Worm (Caenorhabditis elegans) whole organism, L1 larva: ENCODE results near the gene nhr-235.
A peak's percentile ranks its signal among the peaks of the same experiment; 100 is the strongest.

Experiments
- C34B4.2 ChIP-seq: sonication (generic microtip); optimal IDR thresholded peaks from 2 replicates; lab custom pipeline; 2017; ENCODE audit warnings: mild to moderate bottlenecking, missing genetic modification characterization, missing compliant biosample characterization
- Y116A8C.19 ChIP-seq: sonication (generic microtip); optimal IDR thresholded peaks from 2 replicates; lab custom pipeline; 2016; ENCODE audit warnings: missing compliant biosample characterization, missing genetic modification characterization, borderline replicate concordance
- aha-1 ChIP-seq: fragments of 150-350 bp; optimal IDR thresholded peaks from 2 replicates; lab custom pipeline; 2014; ENCODE audit warnings: missing biosample characterization, missing genetic modification characterization
- alr-1 ChIP-seq: fragments of 200-800 bp; sonication (Bioruptor generic); optimal IDR thresholded peaks from 2 replicates; lab custom pipeline; 2018; ENCODE audit warnings: borderline replicate concordance, mild to moderate bottlenecking, missing genetic modification characterization, missing compliant biosample characterization
- ama-1 ChIP-seq: fragments of 150-350 bp; optimal IDR thresholded peaks from 2 replicates; lab custom pipeline; 2014
- ceh-63 ChIP-seq: fragments of 200-800 bp; sonication (Bioruptor generic); optimal IDR thresholded peaks from 2 replicates; lab custom pipeline; 2018; ENCODE audit warnings: mild to moderate bottlenecking, missing genetic modification characterization, missing compliant biosample characterization
- ces-1 ChIP-seq: fragments of 150-350 bp; optimal IDR thresholded peaks from 2 replicates; lab custom pipeline; 2014; ENCODE audit warnings: missing biosample characterization, missing genetic modification reagents, missing genetic modification characterization
- dpl-1 ChIP-seq, 3 experiments: fragments of 150-350 bp in 2 of 3; sonication (generic microtip) in 1 of 3; optimal IDR thresholded peaks; 2 replicates each; lab custom pipeline; 2014 to 2017; ENCODE audit warnings: missing biosample characterization in 3 of 3, missing genetic modification characterization in 3 of 3, missing genetic modification reagents in 3 of 3
- dsc-1 ChIP-seq: sonication (generic microtip); optimal IDR thresholded peaks from 2 replicates; lab custom pipeline; 2016; ENCODE audit warnings: mild to moderate bottlenecking, missing genetic modification characterization, missing compliant biosample characterization
- fkh-4 ChIP-seq: sonication (generic microtip); optimal IDR thresholded peaks from 2 replicates; lab custom pipeline; 2016; ENCODE audit warnings: missing compliant biosample characterization, missing genetic modification characterization, borderline replicate concordance
- fkh-8 ChIP-seq: sonication (generic microtip); optimal IDR thresholded peaks from 2 replicates; lab custom pipeline; 2016; ENCODE audit warnings: mild to moderate bottlenecking, missing genetic modification characterization, missing compliant biosample characterization
- fos-1 ChIP-seq: fragments of 150-350 bp; optimal IDR thresholded peaks from 2 replicates; lab custom pipeline; 2014; ENCODE audit warnings: missing biosample characterization, missing genetic modification characterization
- grh-1 ChIP-seq: fragments of 200-800 bp; sonication (Bioruptor generic); IDR thresholded peaks from 2 replicates; pipeline ENCODE4 v1.3.6; 2022; ENCODE audit warnings: missing genetic modification reagents, missing genetic modification characterization, missing compliant biosample characterization
- hlh-17 ChIP-seq: fragments of 200-800 bp; sonication (Bioruptor generic); optimal IDR thresholded peaks from 2 replicates; lab custom pipeline; 2018; ENCODE audit warnings: missing genetic modification characterization, mild to moderate bottlenecking, missing compliant biosample characterization, moderate library complexity, borderline replicate concordance
- hpl-2 ChIP-seq: fragments of 150-350 bp; optimal IDR thresholded peaks from 2 replicates; lab custom pipeline; 2014; ENCODE audit warnings: missing biosample characterization, missing genetic modification reagents, missing genetic modification characterization
- isw-1 ChIP-seq: fragments of 200-800 bp; sonication (Bioruptor generic); IDR thresholded peaks from 2 replicates; pipeline ENCODE4 v1.3.6; 2022; ENCODE audit warnings: missing genetic modification characterization, missing compliant biosample characterization
- jun-1 ChIP-seq: fragments of 150-350 bp; optimal IDR thresholded peaks from 2 replicates; lab custom pipeline; 2014; ENCODE audit warnings: missing biosample characterization, missing genetic modification reagents, missing genetic modification characterization
- lin-13 ChIP-seq: fragments of 150-350 bp; optimal IDR thresholded peaks from 2 replicates; lab custom pipeline; 2014; ENCODE audit warnings: missing biosample characterization, missing genetic modification reagents, missing genetic modification characterization
- lin-39 ChIP-seq: fragments of 150-350 bp; optimal IDR thresholded peaks from 2 replicates; lab custom pipeline; 2014; ENCODE audit warnings: missing biosample characterization, missing genetic modification reagents, missing genetic modification characterization
- lir-3 ChIP-seq: sonication (generic microtip); optimal IDR thresholded peaks from 2 replicates; lab custom pipeline; 2016; ENCODE audit warnings: mild to moderate bottlenecking, missing genetic modification characterization, moderate library complexity, missing compliant biosample characterization; ENCODE audit not compliant: poor library complexity
- mab-9 ChIP-seq: fragments of 200-800 bp; sonication (Bioruptor generic); IDR thresholded peaks from 2 replicates; pipeline ENCODE4 v1.3.6; 2022; ENCODE audit warnings: missing genetic modification reagents, missing genetic modification characterization, missing compliant biosample characterization
- mdl-1 ChIP-seq, 2 experiments: fragments of 150-350 bp; optimal IDR thresholded peaks; 2 replicates each; lab custom pipeline; 2014 to 2017; ENCODE audit warnings: missing biosample characterization in 2 of 2, missing genetic modification characterization in 2 of 2, inconsistent platforms in 1 of 2
- mef-2 ChIP-seq: fragments of 150-350 bp; optimal IDR thresholded peaks from 2 replicates; lab custom pipeline; 2014; ENCODE audit warnings: missing biosample characterization, missing genetic modification characterization
- mep-1 ChIP-seq: fragments of 150-350 bp; optimal IDR thresholded peaks from 2 replicates; lab custom pipeline; 2014; ENCODE audit warnings: missing biosample characterization, missing genetic modification characterization
- nhr-12 ChIP-seq: sonication (generic microtip); optimal IDR thresholded peaks from 2 replicates; lab custom pipeline; 2017; ENCODE audit warnings: missing biosample characterization, missing genetic modification characterization
- nhr-19 ChIP-seq: fragments of 200-800 bp; sonication (Bioruptor generic); conservative IDR thresholded peaks from 2 replicates; pipeline ENCODE4 v1.3.6; 2022; ENCODE audit warnings: missing genetic modification characterization, missing compliant biosample characterization
- nhr-20 ChIP-seq: sonication (generic microtip); optimal IDR thresholded peaks from 2 replicates; lab custom pipeline; 2016; ENCODE audit warnings: mild to moderate bottlenecking, missing genetic modification characterization, missing compliant biosample characterization
- nhr-28 ChIP-seq: fragments of 150-350 bp; optimal IDR thresholded peaks from 2 replicates; lab custom pipeline; 2014; ENCODE audit warnings: missing biosample characterization, missing genetic modification characterization
- nhr-47 ChIP-seq: sonication (generic microtip); optimal IDR thresholded peaks from 2 replicates; lab custom pipeline; 2016; ENCODE audit warnings: mild to moderate bottlenecking, missing genetic modification characterization, moderate library complexity, missing compliant biosample characterization
- nhr-71 ChIP-seq: sonication (generic microtip); optimal IDR thresholded peaks from 2 replicates; lab custom pipeline; 2016; ENCODE audit warnings: mild to moderate bottlenecking, missing genetic modification characterization, moderate library complexity, missing compliant biosample characterization
- nhr-76 ChIP-seq: sonication (generic microtip); optimal IDR thresholded peaks from 2 replicates; lab custom pipeline; 2017; ENCODE audit warnings: missing biosample characterization, missing genetic modification characterization
- nhr-77 ChIP-seq: fragments of 150-350 bp; optimal IDR thresholded peaks from 2 replicates; lab custom pipeline; 2014; ENCODE audit warnings: missing biosample characterization, missing genetic modification characterization
- nhr-84 ChIP-seq: sonication (generic microtip); optimal IDR thresholded peaks from 2 replicates; lab custom pipeline; 2017; ENCODE audit warnings: missing biosample characterization, missing genetic modification characterization
- nhr-85 ChIP-seq: sonication (generic microtip); peaks from one replicate; lab custom pipeline; 2016; ENCODE audit warnings: missing genetic modification characterization, inconsistent platforms, missing compliant biosample characterization
- nhr-90 ChIP-seq: sonication (generic microtip); optimal IDR thresholded peaks from 2 replicates; lab custom pipeline; 2016; ENCODE audit warnings: mild to moderate bottlenecking, missing genetic modification characterization, missing compliant biosample characterization; ENCODE audit not compliant: poor library complexity
- pag-3 ChIP-seq: sonication (generic microtip); optimal IDR thresholded peaks from 2 replicates; lab custom pipeline; 2017; ENCODE audit warnings: missing genetic modification characterization, mild to moderate bottlenecking, missing compliant biosample characterization, antibody characterized with exemption, borderline replicate concordance; ENCODE audit not compliant: insufficient read depth
- pqm-1 ChIP-seq: sonication (generic microtip); optimal IDR thresholded peaks from 3 replicates; lab custom pipeline; 2017; ENCODE audit warnings: missing biosample characterization, missing genetic modification characterization
- skn-1 ChIP-seq: fragments of 150-350 bp; optimal IDR thresholded peaks from 2 replicates; lab custom pipeline; 2014; ENCODE audit warnings: missing biosample characterization, missing genetic modification characterization
- snpc-4 ChIP-seq: fragments of 150-350 bp; optimal IDR thresholded peaks from 2 replicates; lab custom pipeline; 2014; ENCODE audit warnings: missing biosample characterization, missing genetic modification characterization
- snu-23 ChIP-seq: sonication (generic microtip); optimal IDR thresholded peaks from 2 replicates; lab custom pipeline; 2016; ENCODE audit warnings: missing genetic modification characterization, missing compliant biosample characterization
- sox-4 ChIP-seq: sonication (generic microtip); optimal IDR thresholded peaks from 2 replicates; lab custom pipeline; 2016; ENCODE audit warnings: missing genetic modification characterization, missing compliant biosample characterization
- sptf-1 ChIP-seq: fragments of 150-350 bp; optimal IDR thresholded peaks from 2 replicates; lab custom pipeline; 2014; ENCODE audit warnings: missing biosample characterization, missing genetic modification characterization
- swsn-7 ChIP-seq: sonication (generic microtip); optimal IDR thresholded peaks from 2 replicates; lab custom pipeline; 2016; ENCODE audit warnings: missing genetic modification characterization, missing compliant biosample characterization
- tbx-2 ChIP-seq: sonication (generic microtip); optimal IDR thresholded peaks from 2 replicates; lab custom pipeline; 2016; ENCODE audit warnings: missing genetic modification characterization, missing compliant biosample characterization
- tlp-1 ChIP-seq: fragments of 150-350 bp; optimal IDR thresholded peaks from 2 replicates; lab custom pipeline; 2014; ENCODE audit warnings: missing biosample characterization, missing genetic modification characterization
- unc-62 ChIP-seq: fragments of 150-350 bp; optimal IDR thresholded peaks from 2 replicates; lab custom pipeline; 2014; ENCODE audit warnings: missing biosample characterization, missing genetic modification reagents, missing genetic modification characterization
- unc-98 ChIP-seq: fragments of 200-800 bp; sonication (Bioruptor generic); IDR thresholded peaks from 2 replicates; pipeline ENCODE4 v1.3.6; 2022; ENCODE audit warnings: missing genetic modification characterization, missing compliant biosample characterization
- xbp-1 ChIP-seq: sonication (generic microtip); optimal IDR thresholded peaks from 2 replicates; lab custom pipeline; 2016; ENCODE audit warnings: missing genetic modification characterization, missing compliant biosample characterization
- zip-4 ChIP-seq: fragments of 200-800 bp; sonication (Bioruptor generic); optimal IDR thresholded peaks from 2 replicates; lab custom pipeline; 2018; ENCODE audit warnings: mild to moderate bottlenecking, missing genetic modification characterization, moderate library complexity, missing compliant biosample characterization
- ztf-11 ChIP-seq, 2 experiments: sonication (generic microtip); optimal IDR thresholded peaks; 2 replicates each; lab custom pipeline; 2016 to 2017; ENCODE audit warnings: missing genetic modification characterization in 2 of 2, missing biosample characterization in 1 of 2, missing compliant biosample characterization in 1 of 2
- ztf-4 ChIP-seq: fragments of 150-350 bp; optimal IDR thresholded peaks from 2 replicates; lab custom pipeline; 2014; ENCODE audit warnings: missing biosample characterization, missing genetic modification characterization

Gene nhr-235

ce11 chrII:12677975-12678866 lies 37.8 kb downstream of the nhr-235 start (continued):
- TF ChIP-seq nhr-71 (tag; lab: Kevin White, UChicago), result peak; percentile 88
- peak; percentile 38 for TF ChIP-seq Y116A8C.19 (tag; lab: Kevin White, UChicago)
- peak; percentile 90 for TF ChIP-seq fkh-4
- 0 out of 2 replicates have a peak, but pooled peaks have one; percentile 36 for TF ChIP-seq grh-1
- TF ChIP-seq ztf-4 (tag; lab: Kevin White, UChicago), result no peak
- no peak for TF ChIP-seq ama-1 (lab: Kevin White, UChicago)
- peak; percentile 94 for TF ChIP-seq mep-1 (tag; lab: Kevin White, UChicago)
- peak in 1 of 2 experiments; percentile 76 for TF ChIP-seq ztf-11 (tag; optimal IDR thresholded peaks at IDR 0.05; lab: Kevin White, UChicago)
- TF ChIP-seq nhr-77 (tag; lab: Kevin White, UChicago), result peak; percentile 26
- peak; percentile 42 for TF ChIP-seq sox-4 (tag; lab: Kevin White, UChicago)
- peak; percentile 79 for TF ChIP-seq xbp-1 (tag; lab: Kevin White, UChicago)
- TF ChIP-seq fkh-8, result peak; percentile 78
- peak; percentile 82 for TF ChIP-seq nhr-20 (tag; lab: Kevin White, UChicago)
- peak; percentile 85 for TF ChIP-seq tbx-2
- no peak for TF ChIP-seq pqm-1 (tag; lab: Kevin White, UChicago)
- peak; percentile 75 for TF ChIP-seq unc-98 (GFP tag; lab: Robert Waterston, UW)
- no peak for TF ChIP-seq aha-1 (tag; lab: Kevin White, UChicago)
- peak; percentile 72 for TF ChIP-seq snpc-4 (tag; lab: Kevin White, UChicago)
- peak; percentile 89 for TF ChIP-seq nhr-47 (tag; lab: Kevin White, UChicago)
- peak; percentile 8 for TF ChIP-seq zip-4
- no peak for TF ChIP-seq pag-3 (tag; lab: Kevin White, UChicago)
- TF ChIP-seq hpl-2 (GFP tag; lab: Kevin White, UChicago), result no peak
- TF ChIP-seq sptf-1, result no peak
- TF ChIP-seq isw-1, result peak; percentile 69
- TF ChIP-seq dsc-1 (tag; lab: Kevin White, UChicago), result peak; percentile 87
- TF ChIP-seq C34B4.2 (tag; lab: Kevin White, UChicago), result no peak
- peak; percentile 94 for TF ChIP-seq nhr-85
- no peak for TF ChIP-seq nhr-84 (tag; lab: Kevin White, UChicago)
- peak; percentile 48 for TF ChIP-seq jun-1 (tag; lab: Kevin White, UChicago)
- TF ChIP-seq ceh-63, result no peak
- TF ChIP-seq nhr-28 (tag; lab: Kevin White, UChicago), result no peak
- peak; percentile 68 for TF ChIP-seq fos-1 (tag; lab: Kevin White, UChicago)
- TF ChIP-seq skn-1, result peak; percentile 77
- peak; percentile 83 to 89 (median 87) for TF ChIP-seq dpl-1 (GFP tag; optimal IDR thresholded peaks at IDR 0.05; lab: Kevin White, UChicago)
- no peak for TF ChIP-seq hlh-17 (GFP tag; lab: Kevin White, UChicago)
- TF ChIP-seq alr-1 (tag; lab: Kevin White, UChicago), result no peak
- no peak for TF ChIP-seq nhr-76 (tag; lab: Kevin White, UChicago)
- peak; percentile 92 for TF ChIP-seq lir-3
- TF ChIP-seq lin-13 (GFP tag; lab: Kevin White, UChicago), result peak; percentile 80
- TF ChIP-seq ces-1 (GFP tag; lab: Kevin White, UChicago), result no peak
- no peak for TF ChIP-seq tlp-1
- peak; percentile 74 for TF ChIP-seq swsn-7 (tag; lab: Kevin White, UChicago)
- TF ChIP-seq nhr-12, result no peak
- TF ChIP-seq mab-9 (GFP tag; lab: Robert Waterston, UW), result no peak
- TF ChIP-seq unc-62 (GFP tag; lab: Kevin White, UChicago), result no peak
- TF ChIP-seq snu-23 (GFP tag; lab: Kevin White, UChicago), result peak; percentile 88
- TF ChIP-seq nhr-90 (tag; lab: Kevin White, UChicago), result peak; percentile 90
- TF ChIP-seq nhr-19 (GFP tag; lab: Robert Waterston, UW), result peak; percentile 79
- TF ChIP-seq mdl-1 (tag; optimal IDR thresholded peaks at IDR 0.05; lab: Kevin White, UChicago), result peak in 1 of 2 experiments; percentile 42
- peak; percentile 40 for TF ChIP-seq lin-39
- TF ChIP-seq mef-2 (tag; lab: Kevin White, UChicago), result no peak
